Worm (Caenorhabditis elegans): ENCODE results near the gene T14G12.11.
A peak's percentile ranks its signal among the peaks of the same experiment; 100 is the strongest.

Gene T14G12.11

ce11 chrX:3733732-3734131 lies 28.6 kb downstream of the T14G12.11 start, which contains the start of gene tag-18:
TSS of gene tag-18 (minus strand) at chrX:3734036.
- no peak for TF ChIP-seq hlh-13 (GFP tag; optimal IDR thresholded peaks at IDR 0.05)
- no peak for TF ChIP-seq gmeb-2 (tag; optimal IDR thresholded peaks at IDR 0.05)
- no peak for TF ChIP-seq unc-86 (tag; optimal IDR thresholded peaks at IDR 0.05)
- no peak for TF ChIP-seq lim-6 (tag; optimal IDR thresholded peaks at IDR 0.05)
- TF ChIP-seq sox-2 (GFP tag; IDR thresholded peaks at IDR 0.05) = no peak
- no peak for TF ChIP-seq pat-9 (tag; optimal IDR thresholded peaks at IDR 0.05)
- TF ChIP-seq sdc-2 (tag; optimal IDR thresholded peaks at IDR 0.05) = no peak
- TF ChIP-seq pax-1 (tag; optimal IDR thresholded peaks at IDR 0.05) = no peak
- no peak for TF ChIP-seq nhr-232 (tag; optimal IDR thresholded peaks at IDR 0.05)
- no peak for TF ChIP-seq hlh-8 (tag; optimal IDR thresholded peaks at IDR 0.05)
- no peak for TF ChIP-seq T23F11.4 (GFP tag; optimal IDR thresholded peaks at IDR 0.05)
- no peak for TF ChIP-seq ztf-16 (tag; optimal IDR thresholded peaks at IDR 0.05)
- no peak for TF ChIP-seq ahr-1 (tag; optimal IDR thresholded peaks at IDR 0.05)
- no peak for TF ChIP-seq tbx-2 (tag; optimal IDR thresholded peaks at IDR 0.05)
- no peak for TF ChIP-seq ceh-9 (tag; optimal IDR thresholded peaks at IDR 0.05)
- TF ChIP-seq ceh-18 (tag; optimal IDR thresholded peaks at IDR 0.05) = no peak
- no peak for TF ChIP-seq nfya-1 (tag; optimal IDR thresholded peaks at IDR 0.05)

- TF ChIP-seq unc-42 (tag; optimal IDR thresholded peaks at IDR 0.05) = no peak
- TF ChIP-seq tbx-2 (tag; optimal IDR thresholded peaks at IDR 0.05) = peak; percentile 1
- TF ChIP-seq eyg-1 (tag; optimal IDR thresholded peaks at IDR 0.05) = no peak
- no peak for TF ChIP-seq ceh-24 (tag; optimal IDR thresholded peaks at IDR 0.05)
- no peak for TF ChIP-seq hlh-13 (GFP tag; optimal IDR thresholded peaks at IDR 0.05)
- TF ChIP-seq pax-1 (tag; optimal IDR thresholded peaks at IDR 0.05) = no peak
- TF ChIP-seq elt-2 (tag; optimal IDR thresholded peaks at IDR 0.05) = no peak
- TF ChIP-seq ceh-34 (tag; optimal IDR thresholded peaks at IDR 0.05) = no peak
- no peak for TF ChIP-seq nhr-232 (tag; optimal IDR thresholded peaks at IDR 0.05)
- TF ChIP-seq dmd-4 (tag; optimal IDR thresholded peaks at IDR 0.05; ENCODE audit: borderline replicate concordance) = no peak
- peak; percentile 58 for TF ChIP-seq ceh-18 (tag; optimal IDR thresholded peaks at IDR 0.05)
- no peak for TF ChIP-seq pag-3 (tag; optimal IDR thresholded peaks at IDR 0.05; ENCODE audit: borderline replicate concordance)
- TF ChIP-seq che-1 (tag; optimal IDR thresholded peaks at IDR 0.05) = no peak
- no peak for TF ChIP-seq zip-5 (tag; optimal IDR thresholded peaks at IDR 0.05)
- peak; percentile 32 for TF ChIP-seq rnt-1 (tag; optimal IDR thresholded peaks at IDR 0.05)
Observed at ce11 chrX:3733321-3733720, 29.0 kb downstream of the T14G12.11 start.

- TF ChIP-seq ceh-45 (GFP tag; IDR thresholded peaks at IDR 0.05) (no peak), lin-11 (tag; optimal IDR thresholded peaks at IDR 0.05) (no peak), ceh-31 (tag; optimal IDR thresholded peaks at IDR 0.05) (no peak), ceh-19 (GFP tag; optimal IDR thresholded peaks at IDR 0.05) (no peak), unc-55 (GFP tag; optimal IDR thresholded peaks at IDR 0.05) (no peak), elt-2 (tag; optimal IDR thresholded peaks at IDR 0.05) (peak; percentile 64), hlh-30 (tag; optimal IDR thresholded peaks at IDR 0.05; ENCODE audit: insufficient read depth) (no peak), ceh-30 (tag; optimal IDR thresholded peaks at IDR 0.05) (no peak), pros-1 (tag; optimal IDR thresholded peaks at IDR 0.05) (no peak)
Observed at ce11 chrX:3728970-3729369, 33.4 kb downstream of the T14G12.11 start, which contains the start of gene aex-4. TSS of gene aex-4 (plus strand) at chrX:3729281.

- no peak for TF ChIP-seq tbx-2 (tag; optimal IDR thresholded peaks at IDR 0.05)
- TF ChIP-seq hlh-8 (tag; optimal IDR thresholded peaks at IDR 0.05) = no peak
- TF ChIP-seq ceh-22 (tag; optimal IDR thresholded peaks at IDR 0.05) = no peak
- no peak for TF ChIP-seq unc-42 (tag; optimal IDR thresholded peaks at IDR 0.05)
- no peak for TF ChIP-seq gmeb-2 (tag; optimal IDR thresholded peaks at IDR 0.05)
- TF ChIP-seq eyg-1 (tag; optimal IDR thresholded peaks at IDR 0.05) = no peak
- TF ChIP-seq che-1 (tag; optimal IDR thresholded peaks at IDR 0.05) = no peak
- no peak for TF ChIP-seq fax-1 (tag; optimal IDR thresholded peaks at IDR 0.05)
- TF ChIP-seq fkh-10 (GFP tag; optimal IDR thresholded peaks at IDR 0.05) = no peak
- TF ChIP-seq npax-4 (tag; optimal IDR thresholded peaks at IDR 0.05) = no peak
- no peak for TF ChIP-seq ref-2 (tag; optimal IDR thresholded peaks at IDR 0.05)
- no peak for TF ChIP-seq ceh-30 (tag; optimal IDR thresholded peaks at IDR 0.05)
- no peak for TF ChIP-seq ceh-48 (tag; optimal IDR thresholded peaks at IDR 0.05)
- TF ChIP-seq dmd-4 (tag; optimal IDR thresholded peaks at IDR 0.05; ENCODE audit: borderline replicate concordance) = no peak
- TF ChIP-seq ceh-6 (GFP tag; optimal IDR thresholded peaks at IDR 0.05) = no peak
- TF ChIP-seq pag-3 (tag; optimal IDR thresholded peaks at IDR 0.05; ENCODE audit: borderline replicate concordance) = no peak
- TF ChIP-seq ttx-3 (tag; optimal IDR thresholded peaks at IDR 0.05) = no peak
- TF ChIP-seq sdc-2 (tag; optimal IDR thresholded peaks at IDR 0.05) = no peak
Observed at ce11 chrX:3727274-3727673, 35.1 kb downstream of the T14G12.11 start, which contains the start of gene nlp-1. TSS of gene nlp-1 (plus strand) at chrX:3727574.

Data from whole organism, late embryonic.